Worm (Caenorhabditis elegans) whole organism, early embryonic: ENCODE data around the gene dsc-4.

Source experiments
- B0310.2 ChIP-seq: sonication (generic microtip); optimal IDR thresholded peaks from 2 replicates; lab custom pipeline; 2016; ENCODE audit warnings: mild to moderate bottlenecking, missing genetic modification characterization, missing compliant biosample characterization
- F13C5.2 ChIP-seq: sonication (generic microtip); optimal IDR thresholded peaks from 2 replicates; lab custom pipeline; 2017; ENCODE audit warnings: mild to moderate bottlenecking, missing genetic modification characterization, inconsistent platforms, missing compliant biosample characterization
- aly-1 ChIP-seq: sonication (generic microtip); optimal IDR thresholded peaks from 2 replicates; lab custom pipeline; 2016; ENCODE audit warnings: missing genetic modification characterization, missing compliant biosample characterization
- ama-1 ChIP-seq: fragments of 150-350 bp; optimal IDR thresholded peaks from 2 replicates; lab custom pipeline; 2014
- ceh-13 ChIP-seq: fragments of 200-800 bp; sonication (Bioruptor generic); optimal IDR thresholded peaks from 2 replicates; lab custom pipeline; 2018; ENCODE audit warnings: mild to moderate bottlenecking, missing genetic modification characterization, missing compliant biosample characterization
- ceh-36 ChIP-seq: sonication (generic microtip); optimal IDR thresholded peaks from 2 replicates; lab custom pipeline; 2016; ENCODE audit warnings: missing genetic modification characterization, inconsistent platforms, missing compliant biosample characterization
- ets-7 ChIP-seq: sonication (generic microtip); optimal IDR thresholded peaks from 2 replicates; lab custom pipeline; 2016; ENCODE audit warnings: missing genotype, missing genetic modification characterization, missing compliant biosample characterization
- flt-1 ChIP-seq: fragments of 200-800 bp; sonication (Bioruptor generic); IDR thresholded peaks from 2 replicates; pipeline ENCODE4 v1.3.6; 2022; ENCODE audit warnings: missing genetic modification characterization, missing compliant biosample characterization
- hmbx-1 ChIP-seq: sonication (generic microtip); optimal IDR thresholded peaks from 2 replicates; lab custom pipeline; 2016; ENCODE audit warnings: mild to moderate bottlenecking, missing genetic modification characterization, missing compliant biosample characterization
- hmg-4 ChIP-seq: fragments of 200-800 bp; sonication (Bioruptor generic); optimal IDR thresholded peaks from 2 replicates; lab custom pipeline; 2018; ENCODE audit warnings: mild to moderate bottlenecking, missing genetic modification characterization, missing compliant biosample characterization
- hnd-1 ChIP-seq: sonication (generic microtip); optimal IDR thresholded peaks from 2 replicates; lab custom pipeline; 2016; ENCODE audit warnings: missing genetic modification characterization, missing compliant biosample characterization
- pes-1 ChIP-seq: fragments of 200-800 bp; sonication (Bioruptor generic); IDR thresholded peaks from 2 replicates; pipeline ENCODE4 v1.3.6; 2022; ENCODE audit warnings: missing genetic modification reagents, missing genetic modification characterization, missing compliant biosample characterization
- scrt-1 ChIP-seq: fragments of 200-800 bp; sonication (Bioruptor generic); IDR thresholded peaks from 2 replicates; pipeline ENCODE4 v1.3.6; 2022; ENCODE audit warnings: missing genetic modification characterization, missing compliant biosample characterization
- sea-1 ChIP-seq: fragments of 200-800 bp; sonication (Bioruptor generic); conservative IDR thresholded peaks from 2 replicates; pipeline ENCODE4 v1.3.6; 2022; ENCODE audit warnings: missing genetic modification characterization, missing compliant biosample characterization
- tbx-11 ChIP-seq: fragments of 200-800 bp; sonication (Bioruptor generic); IDR thresholded peaks from 2 replicates; pipeline ENCODE4 v1.3.6; 2022; ENCODE audit warnings: missing genetic modification characterization, missing compliant biosample characterization
- tbx-37 ChIP-seq: fragments of 200-800 bp; sonication (Bioruptor generic); conservative IDR thresholded peaks from 2 replicates; pipeline ENCODE4 v1.3.6; 2022; ENCODE audit warnings: missing genetic modification reagents, missing genetic modification characterization, missing compliant biosample characterization
- tra-4 ChIP-seq: sonication (generic microtip); optimal IDR thresholded peaks from 2 replicates; lab custom pipeline; 2017; ENCODE audit warnings: missing genetic modification characterization, missing compliant biosample characterization

The dsc-4 gene

DNA sequence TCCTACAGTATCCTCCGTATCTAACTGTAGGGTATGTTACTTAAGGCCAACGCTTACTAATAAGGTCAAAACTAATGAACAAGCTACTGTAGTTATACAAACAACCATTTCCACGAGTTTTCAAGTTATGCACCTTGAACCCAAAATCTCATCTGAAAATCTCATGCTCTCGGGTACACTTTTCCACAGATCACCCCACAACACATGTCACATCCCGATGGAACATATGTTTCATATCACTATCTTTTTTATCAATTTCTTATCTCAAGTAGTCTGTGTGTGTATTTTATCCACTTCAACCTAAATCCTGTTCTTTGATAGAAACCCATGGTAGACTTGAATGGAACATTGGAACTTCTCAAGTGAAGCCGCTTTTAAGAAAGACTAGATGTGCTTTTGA, 20.0 kb downstream of the dsc-4 start:
- TF ChIP-seq ama-1 (lab: Kevin White, UChicago), result no peak

DNA sequence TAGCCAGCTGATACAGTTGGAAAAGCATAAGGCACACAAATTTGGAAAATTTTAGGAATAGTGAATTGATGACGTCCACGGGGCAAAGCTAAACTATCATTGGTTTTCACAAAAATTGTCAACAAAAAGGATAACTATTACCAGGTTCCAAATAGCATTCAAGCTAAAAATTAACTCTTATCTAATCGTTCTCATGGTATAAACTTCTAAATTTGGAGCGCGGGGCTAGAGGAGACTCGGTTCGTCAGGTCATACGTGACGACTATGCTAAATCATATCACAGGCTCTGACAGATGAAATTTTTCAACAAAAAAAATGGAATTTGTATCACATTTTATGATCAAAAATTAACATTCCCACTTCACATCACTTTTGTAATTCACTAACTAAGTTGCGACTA, 21.2 kb downstream of the dsc-4 start:
- TF ChIP-seq sea-1 (GFP tag; lab: Robert Waterston, UW), result no peak

DNA sequence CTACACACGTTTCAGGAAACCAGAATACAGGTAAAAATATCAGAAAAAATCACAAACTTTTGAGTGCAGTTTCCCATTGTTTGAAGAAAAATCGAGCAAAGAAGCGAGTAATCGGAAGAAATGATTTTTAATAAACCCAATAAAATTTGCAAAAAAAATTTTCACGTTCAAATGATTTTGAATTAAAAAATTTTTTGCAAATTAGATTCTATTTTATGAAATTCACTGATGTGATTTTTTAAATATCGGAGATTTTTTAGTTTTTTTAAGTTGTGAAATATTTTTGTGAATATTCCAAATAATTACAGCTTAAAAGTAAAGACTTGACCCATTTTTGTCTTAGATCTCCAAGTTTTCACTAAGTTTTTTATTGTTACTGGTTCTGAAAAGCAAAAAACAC, 22.1 kb downstream of the dsc-4 start, which contains the start of gene pnp-1:
TSS of gene pnp-1 (minus strand) at position 101 of the 400 bp plus-strand sequence.
- TF ChIP-seq ets-7 (tag; lab: Kevin White, UChicago) (no peak), B0310.2 (tag; lab: Kevin White, UChicago) (no peak), ceh-36 (tag; lab: Kevin White, UChicago) (no peak), ama-1 (lab: Kevin White, UChicago) (no peak), sea-1 (GFP tag; lab: Robert Waterston, UW) (no peak), hmg-4 (GFP tag; lab: Kevin White, UChicago) (no peak)

DNA sequence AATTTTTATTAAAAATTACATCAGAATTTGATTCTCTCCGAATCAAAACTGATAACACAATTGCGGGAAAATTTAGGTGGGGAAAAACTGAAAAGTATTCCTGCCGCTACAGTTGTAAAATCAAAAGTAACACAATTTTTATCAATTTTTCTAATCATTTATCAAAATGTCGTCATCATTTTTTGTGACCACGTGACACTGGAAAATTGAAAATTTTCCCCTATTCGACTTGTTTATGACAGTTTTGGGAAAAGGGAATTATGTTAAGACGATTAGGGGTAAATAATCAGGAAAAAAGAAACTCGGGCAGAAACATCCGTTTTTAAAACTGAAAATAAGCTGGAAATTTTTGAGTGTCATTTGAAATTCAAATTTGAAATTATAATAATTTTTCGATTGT, 23.5 kb downstream of the dsc-4 start:
- TF ChIP-seq B0310.2 (tag; lab: Kevin White, UChicago) (no peak), sea-1 (GFP tag; lab: Robert Waterston, UW) (no peak), ceh-36 (tag; lab: Kevin White, UChicago) (no peak), pes-1 (no peak), hmbx-1 (tag; lab: Kevin White, UChicago) (no peak), scrt-1 (GFP tag; lab: Robert Waterston, UW) (no peak), F13C5.2 (tag; lab: Kevin White, UChicago) (no peak), tra-4 (tag; lab: Kevin White, UChicago) (no peak), tbx-37 (GFP tag; lab: Robert Waterston, UW) (no peak)

DNA sequence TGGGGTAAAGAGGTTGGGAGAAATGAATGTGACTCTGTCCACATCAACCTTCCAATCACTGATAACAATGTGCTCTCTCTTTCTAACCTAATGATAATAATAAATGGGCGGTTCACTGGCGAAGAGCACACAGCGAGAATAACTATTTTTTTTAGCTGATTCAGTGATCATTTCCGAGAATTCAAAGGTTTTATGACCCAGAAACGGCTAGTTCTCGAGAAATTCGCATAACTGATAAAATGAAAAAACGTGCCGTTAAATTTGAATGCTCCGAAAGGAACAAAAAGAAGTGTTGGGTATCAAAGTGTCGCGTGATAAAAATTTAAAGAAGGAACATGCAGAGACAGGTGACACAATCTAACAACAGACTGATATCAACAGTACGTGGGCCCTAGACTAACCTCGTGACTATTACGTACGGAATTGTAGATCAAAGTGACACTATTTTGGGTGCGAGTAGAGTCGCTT, 24.6 kb downstream of the dsc-4 start:
- no peak for TF ChIP-seq aly-1 (tag; lab: Kevin White, UChicago)
- no peak for TF ChIP-seq tra-4 (tag; lab: Kevin White, UChicago)
- no peak for TF ChIP-seq flt-1 (GFP tag; lab: Robert Waterston, UW)
- no peak for TF ChIP-seq ceh-36 (tag; lab: Kevin White, UChicago)
- no peak for TF ChIP-seq tbx-11
- no peak for TF ChIP-seq hmbx-1 (tag; lab: Kevin White, UChicago)
- no peak for TF ChIP-seq ets-7 (tag; lab: Kevin White, UChicago)
- no peak for TF ChIP-seq sea-1 (GFP tag; lab: Robert Waterston, UW)
- TF ChIP-seq B0310.2 (tag; lab: Kevin White, UChicago), result no peak
- no peak for TF ChIP-seq pes-1
- no peak for TF ChIP-seq ceh-13
- no peak for TF ChIP-seq scrt-1 (GFP tag; lab: Robert Waterston, UW)
- no peak for TF ChIP-seq hmg-4 (GFP tag; lab: Kevin White, UChicago)
- no peak for TF ChIP-seq tbx-37 (GFP tag; lab: Robert Waterston, UW)
- TF ChIP-seq ama-1 (lab: Kevin White, UChicago), result no peak
- TF ChIP-seq F13C5.2 (tag; lab: Kevin White, UChicago), result no peak
- no peak for TF ChIP-seq hnd-1

DNA sequence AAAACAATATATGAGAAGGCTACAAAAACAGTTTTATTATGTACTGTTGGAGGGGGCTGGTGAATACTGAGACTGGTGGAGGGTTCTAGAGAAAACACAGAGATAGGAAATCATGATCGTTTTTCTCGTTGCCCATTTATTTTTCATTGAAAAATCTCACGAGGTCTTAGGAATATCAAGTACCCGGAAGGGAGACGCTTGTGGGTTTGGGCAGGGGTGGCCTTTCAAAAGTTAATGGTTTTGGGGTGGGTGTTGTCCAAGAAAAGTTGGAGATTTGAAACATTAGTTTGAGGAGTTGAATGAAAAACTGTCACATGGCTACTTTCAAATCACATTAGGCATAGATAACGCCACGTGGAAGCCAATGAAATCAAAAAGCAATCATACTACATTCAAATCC, 25.6 kb downstream of the dsc-4 start:
- TF ChIP-seq hmg-4 (GFP tag; lab: Kevin White, UChicago) (no peak), hmbx-1 (tag; lab: Kevin White, UChicago) (no peak), ceh-13 (no peak), F13C5.2 (tag; lab: Kevin White, UChicago) (no peak), ets-7 (tag; lab: Kevin White, UChicago) (no peak), aly-1 (tag; lab: Kevin White, UChicago) (no peak), tra-4 (tag; lab: Kevin White, UChicago) (no peak), sea-1 (GFP tag; lab: Robert Waterston, UW) (no peak), ceh-36 (tag; lab: Kevin White, UChicago) (no peak), tbx-11 (no peak), hnd-1 (no peak), flt-1 (GFP tag; lab: Robert Waterston, UW) (no peak), tbx-37 (GFP tag; lab: Robert Waterston, UW) (no peak), scrt-1 (GFP tag; lab: Robert Waterston, UW) (no peak), pes-1 (no peak)

DNA sequence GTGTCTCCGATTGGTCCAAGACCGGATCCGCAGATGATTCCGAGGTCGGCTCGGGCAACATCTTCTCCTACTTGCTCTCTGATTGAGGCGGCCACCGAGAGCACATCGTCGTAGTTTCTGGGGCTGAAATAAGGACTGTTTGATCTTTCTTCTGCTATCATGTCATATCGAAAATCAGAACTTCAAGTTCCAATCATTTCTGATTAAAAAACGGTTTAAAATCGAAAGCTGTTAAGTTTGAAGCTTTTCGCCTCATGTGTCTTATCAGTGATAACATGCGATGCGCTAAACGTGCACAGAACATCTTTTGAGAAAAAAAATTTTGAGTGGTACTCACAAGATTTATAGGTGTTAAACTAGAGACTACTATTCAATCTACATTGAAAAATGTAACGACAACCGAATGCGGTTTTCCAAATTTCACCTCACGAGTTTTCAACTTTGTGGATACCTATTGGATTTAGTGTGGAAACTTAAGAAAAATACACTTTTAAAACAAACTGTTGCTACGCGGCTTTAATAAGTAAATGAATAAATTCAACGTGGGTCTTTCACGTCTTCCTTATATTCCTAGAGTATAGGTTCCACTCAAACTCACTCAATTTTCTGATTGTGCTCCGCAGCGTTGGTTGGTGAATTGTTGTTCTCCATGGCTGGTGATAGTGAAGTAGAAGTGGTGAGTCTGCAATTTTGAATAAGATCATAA, 26.2 kb downstream of the dsc-4 start:
- TF ChIP-seq F13C5.2 (tag; lab: Kevin White, UChicago) (no peak), scrt-1 (GFP tag; lab: Robert Waterston, UW) (no peak), tbx-37 (GFP tag; lab: Robert Waterston, UW) (no peak), tra-4 (tag; lab: Kevin White, UChicago) (no peak), hmbx-1 (tag; lab: Kevin White, UChicago) (no peak), hmg-4 (GFP tag; lab: Kevin White, UChicago) (no peak), ceh-36 (tag; lab: Kevin White, UChicago) (no peak), ama-1 (lab: Kevin White, UChicago) (no peak), sea-1 (GFP tag; lab: Robert Waterston, UW) (no peak), aly-1 (tag; lab: Kevin White, UChicago) (no peak), B0310.2 (tag; lab: Kevin White, UChicago) (no peak), ets-7 (tag; lab: Kevin White, UChicago) (no peak), tbx-11 (no peak), pes-1 (no peak), flt-1 (GFP tag; lab: Robert Waterston, UW) (no peak), ceh-13 (no peak), hnd-1 (no peak)
